Fruit fly (Drosophila melanogaster) whole organism, embryonic: Measurements from ENCODE around the gene Ccdc58.
A peak's percentile ranks its signal among the peaks of the same experiment; 100 is the strongest.

Experiments
- ATbp ChIP-seq: fragments of 200-800 bp; sonication (Bioruptor generic); optimal IDR thresholded peaks from 2 replicates; lab custom pipeline; 2017; ENCODE audit warnings: missing biosample characterization, mild to moderate bottlenecking, missing genetic modification characterization, missing genetic modification reagents
- Bgb ChIP-seq: fragments of 200-800 bp; sonication (Bioruptor generic); IDR thresholded peaks from 2 replicates; pipeline ENCODE4 v1.3.6; 2022; ENCODE audit warnings: missing biosample characterization, missing genetic modification characterization; ENCODE audit not compliant: partially characterized antibody
- Bteb2 ChIP-seq: fragments of 200-800 bp; sonication (Bioruptor generic); optimal IDR thresholded peaks from 2 replicates; lab custom pipeline; 2016; ENCODE audit warnings: missing biosample characterization, missing genetic modification characterization
- CG10431 ChIP-seq: fragments of 200-800 bp; sonication (Bioruptor generic); optimal IDR thresholded peaks from 3 replicates; lab custom pipeline; 2018; ENCODE audit warnings: missing biosample characterization, mild to moderate bottlenecking, missing genetic modification characterization
- CG12391 ChIP-seq: fragments of 200-800 bp; sonication (Bioruptor generic); optimal IDR thresholded peaks from 3 replicates; lab custom pipeline; 2018; ENCODE audit warnings: missing biosample characterization, mild to moderate bottlenecking, missing genetic modification characterization, moderate library complexity
- CG13424 ChIP-seq: fragments of 200-800 bp; sonication (Bioruptor generic); optimal IDR thresholded peaks from 2 replicates; lab custom pipeline; 2019; ENCODE audit warnings: missing biosample characterization, mild to moderate bottlenecking, missing genetic modification characterization, moderate library complexity
- CG1647 ChIP-seq: fragments of 200-800 bp; sonication (Bioruptor generic); optimal IDR thresholded peaks from 3 replicates; lab custom pipeline; 2016; ENCODE audit warnings: missing biosample characterization, missing genetic modification characterization
- CG17361 ChIP-seq: fragments of 200-800 bp; sonication (Bioruptor generic); IDR thresholded peaks from 3 replicates; pipeline ENCODE4 v1.3.6; 2022; ENCODE audit warnings: missing biosample characterization, missing genetic modification characterization
- CG17829 ChIP-seq: fragments of 200-800 bp; optimal IDR thresholded peaks from 2 replicates; lab custom pipeline; 2019; ENCODE audit warnings: missing biosample characterization, mild to moderate bottlenecking, missing genetic modification characterization, moderate library complexity
- CG18011 ChIP-seq: fragments of 200-800 bp; sonication (Bioruptor generic); optimal IDR thresholded peaks from 2 replicates; lab custom pipeline; 2017; ENCODE audit warnings: missing biosample characterization, missing genetic modification characterization, mild to moderate bottlenecking, moderate library complexity, missing genotype
- CG30020 ChIP-seq: fragments of 200-800 bp; optimal IDR thresholded peaks from 2 replicates; lab custom pipeline; 2019; ENCODE audit warnings: missing biosample characterization, mild to moderate bottlenecking, missing genetic modification characterization, moderate library complexity
- CG32767 ChIP-seq: fragments of 200-800 bp; sonication (Bioruptor generic); IDR thresholded peaks from 2 replicates; pipeline ENCODE4 v1.3.6; 2022; ENCODE audit warnings: missing biosample characterization, missing genetic modification characterization
- CG34422 ChIP-seq: fragments of 200-800 bp; sonication (Bioruptor generic); IDR thresholded peaks from 3 replicates; pipeline ENCODE4 v1.3.6; 2022; ENCODE audit warnings: missing biosample characterization, missing genetic modification characterization
- CG4328 ChIP-seq: fragments of 200-800 bp; sonication (Bioruptor generic); optimal IDR thresholded peaks from 3 replicates; lab custom pipeline; 2017; ENCODE audit warnings: missing biosample characterization, missing genetic modification reagents, missing genetic modification characterization
- CG7556 ChIP-seq: fragments of 200-800 bp; sonication (Bioruptor generic); optimal IDR thresholded peaks from 2 replicates; lab custom pipeline; 2017; ENCODE audit warnings: missing biosample characterization, mild to moderate bottlenecking, missing genetic modification characterization
- Dad ChIP-seq: fragments of 200-800 bp; sonication (Bioruptor generic); optimal IDR thresholded peaks from 3 replicates; lab custom pipeline; 2016; ENCODE audit warnings: missing biosample characterization, missing genetic modification characterization
- Dbx ChIP-seq: fragments of 200-800 bp; sonication (Bioruptor generic); IDR thresholded peaks from 3 replicates; pipeline ENCODE4 v1.3.6; 2022; ENCODE audit warnings: missing biosample characterization, missing genetic modification characterization
- Dip3 ChIP-seq: fragments of 200-800 bp; sonication (Bioruptor generic); optimal IDR thresholded peaks from 3 replicates; lab custom pipeline; 2016; ENCODE audit warnings: missing biosample characterization, missing genetic modification characterization
- Fer3 ChIP-seq: fragments of 200-800 bp; sonication (Bioruptor generic); optimal IDR thresholded peaks from 2 replicates; lab custom pipeline; 2018; ENCODE audit warnings: missing biosample characterization, mild to moderate bottlenecking, missing genetic modification characterization, moderate library complexity
- GATAe ChIP-seq: fragments of 200-800 bp; sonication (Bioruptor generic); conservative IDR thresholded peaks from 2 replicates; pipeline ENCODE4 v1.3.6; 2022; ENCODE audit warnings: missing biosample characterization, missing genetic modification characterization
- Hr3 ChIP-seq: fragments of 200-800 bp; sonication (Bioruptor generic); optimal IDR thresholded peaks from 3 replicates; lab custom pipeline; 2016; ENCODE audit warnings: missing biosample characterization, missing genetic modification characterization
- MESR4 ChIP-seq: fragments of 200-800 bp; sonication (Bioruptor generic); optimal IDR thresholded peaks from 2 replicates; lab custom pipeline; 2018; ENCODE audit warnings: missing biosample characterization, mild to moderate bottlenecking, missing genetic modification characterization, moderate library complexity
- Med ChIP-seq: fragments of 200-800 bp; sonication (Bioruptor generic); peaks from one replicate; lab custom pipeline; 2016; ENCODE audit warnings: missing biosample characterization, missing genetic modification characterization, mild to moderate bottlenecking, inconsistent platforms, moderate library complexity
- Mes4 ChIP-seq: fragments of 200-800 bp; sonication (Bioruptor generic); optimal IDR thresholded peaks from 2 replicates; lab custom pipeline; 2016; ENCODE audit warnings: missing biosample characterization, missing genetic modification characterization
- NFAT ChIP-seq: fragments of 200-800 bp; sonication (Bioruptor generic); IDR thresholded peaks from 2 replicates; pipeline ENCODE4 v1.3.6; 2022; ENCODE audit warnings: missing biosample characterization, missing genetic modification characterization
- Oaz ChIP-seq: fragments of 200-800 bp; sonication (Bioruptor generic); IDR thresholded peaks from 2 replicates; pipeline ENCODE4 v1.3.6; 2022; ENCODE audit warnings: missing biosample characterization, missing genetic modification characterization
- Sin3A ChIP-seq: fragments of >200 bp; optimal IDR thresholded peaks from 2 replicates; lab custom pipeline; 2018
- ara ChIP-seq: fragments of 200-800 bp; sonication (Bioruptor generic); IDR thresholded peaks from 2 replicates; pipeline ENCODE4 v1.3.6; 2022; ENCODE audit warnings: missing biosample characterization, missing genetic modification characterization
- bowl ChIP-seq: fragments of 200-800 bp; sonication (Bioruptor generic); IDR thresholded peaks from 2 replicates; pipeline ENCODE4 v1.3.6; 2022; ENCODE audit warnings: missing biosample characterization, missing genetic modification characterization
- eve ChIP-seq, 2 experiments: fragments of >200 bp; optimal IDR thresholded peaks; 2 replicates each; lab custom pipeline; 2017; ENCODE audit warnings: missing biosample characterization in 2 of 2, missing genetic modification characterization in 2 of 2
- eyg ChIP-seq: fragments of 200-800 bp; sonication (Bioruptor generic); optimal IDR thresholded peaks from 3 replicates; lab custom pipeline; 2016; ENCODE audit warnings: missing biosample characterization, missing genetic modification characterization
- fd3F ChIP-seq: fragments of 200-800 bp; sonication (Bioruptor generic); optimal IDR thresholded peaks from 2 replicates; lab custom pipeline; 2018; ENCODE audit warnings: missing biosample characterization, mild to moderate bottlenecking, missing genetic modification characterization, moderate library complexity
- jing ChIP-seq: fragments of 200-800 bp; sonication (Bioruptor generic); optimal IDR thresholded peaks from 2 replicates; lab custom pipeline; 2018; ENCODE audit warnings: missing biosample characterization, mild to moderate bottlenecking, missing genetic modification characterization
- kah ChIP-seq: fragments of 200-800 bp; sonication (Bioruptor generic); optimal IDR thresholded peaks from 2 replicates; lab custom pipeline; 2018; ENCODE audit warnings: missing biosample characterization, mild to moderate bottlenecking, missing genetic modification characterization
- nmo ChIP-seq: fragments of 200-800 bp; sonication (Bioruptor generic); optimal IDR thresholded peaks from 2 replicates; lab custom pipeline; 2018; ENCODE audit warnings: missing biosample characterization, mild to moderate bottlenecking, missing genetic modification characterization, moderate library complexity
- oc ChIP-seq: fragments of 200-800 bp; sonication (Bioruptor generic); optimal IDR thresholded peaks from 2 replicates; lab custom pipeline; 2018; ENCODE audit warnings: missing biosample characterization, mild to moderate bottlenecking, missing genetic modification characterization, moderate library complexity
- otp ChIP-seq: fragments of 200-800 bp; sonication (Bioruptor generic); IDR thresholded peaks from 3 replicates; pipeline ENCODE4, ENCODE4 v1.3.6; 2022; ENCODE audit warnings: missing biosample characterization, missing genetic modification characterization
- p53 ChIP-seq: fragments of 200-800 bp; sonication (Bioruptor generic); optimal IDR thresholded peaks from 2 replicates; lab custom pipeline; 2016; ENCODE audit warnings: missing biosample characterization, missing genetic modification characterization
- pfk ChIP-seq: fragments of 200-800 bp; sonication (Bioruptor generic); optimal IDR thresholded peaks from 2 replicates; lab custom pipeline; 2018; ENCODE audit warnings: missing biosample characterization, mild to moderate bottlenecking, missing genetic modification characterization, moderate library complexity
- phol ChIP-seq: fragments of 200-800 bp; sonication (Bioruptor generic); optimal IDR thresholded peaks from 3 replicates; lab custom pipeline; 2018; ENCODE audit warnings: missing biosample characterization, mild to moderate bottlenecking, missing genetic modification characterization, moderate library complexity
- sc ChIP-seq, 3 experiments: fragments of >200 bp in 2 of 3; fragments of 200-800 bp in 1 of 3; sonication (Bioruptor generic) in 1 of 3; optimal IDR thresholded peaks; 2 replicates in 2 of 3; 3 replicates in 1 of 3; lab custom pipeline; 2017; ENCODE audit warnings: mild to moderate bottlenecking in 1 of 3, missing biosample characterization in 1 of 3, missing genetic modification characterization in 1 of 3, missing genetic modification reagents in 1 of 3
- sens ChIP-seq: fragments of 200-800 bp; sonication (Bioruptor generic); peaks from one replicate; lab custom pipeline; 2016; ENCODE audit warnings: missing biosample characterization, missing genetic modification characterization
- sim ChIP-seq: fragments of 200-800 bp; sonication (Bioruptor generic); IDR thresholded peaks from 2 replicates; pipeline ENCODE4 v1.3.6; 2022; ENCODE audit warnings: missing biosample characterization, missing genetic modification characterization
- slbo ChIP-seq: fragments of 200-800 bp; sonication (Bioruptor generic); IDR thresholded peaks from 2 replicates; pipeline ENCODE4 v1.3.6; 2022; ENCODE audit warnings: missing biosample characterization, missing genetic modification characterization
- sqz ChIP-seq: fragments of 200-800 bp; sonication (Bioruptor generic); optimal IDR thresholded peaks from 3 replicates; lab custom pipeline; 2018; ENCODE audit warnings: missing biosample characterization, mild to moderate bottlenecking, missing genetic modification characterization
- sr ChIP-seq: fragments of 200-800 bp; sonication (Bioruptor generic); IDR thresholded peaks from 3 replicates; pipeline ENCODE4 v1.3.6; 2022; ENCODE audit warnings: missing biosample characterization, missing genetic modification characterization
- tio ChIP-seq: fragments of 200-800 bp; sonication (Bioruptor generic); optimal IDR thresholded peaks from 2 replicates; lab custom pipeline; 2017; ENCODE audit warnings: missing biosample characterization, missing genetic modification characterization, inconsistent platforms
- tup ChIP-seq: fragments of 200-800 bp; sonication (Bioruptor generic); optimal IDR thresholded peaks from 2 replicates; lab custom pipeline; 2016; ENCODE audit warnings: missing biosample characterization, mild to moderate bottlenecking, missing genetic modification characterization, moderate library complexity
- usp ChIP-seq: fragments of >200 bp; optimal IDR thresholded peaks from 2 replicates; lab custom pipeline; 2017; ENCODE audit warnings: missing biosample characterization, missing genetic modification characterization
- wor ChIP-seq: fragments of 200-800 bp; sonication (Bioruptor generic); IDR thresholded peaks from 2 replicates; pipeline ENCODE4 v1.3.6; 2022; ENCODE audit warnings: missing biosample characterization, missing genetic modification characterization

Gene Ccdc58

dm6 chr3L:19794203-19794802 lies 10.7 kb upstream of the Ccdc58 start (continued):
- TF ChIP-seq Sin3A (no peak), tup (peak; percentile 54), CG34422 (GFP tag; lab: Robert Waterston, UW) (peak; percentile 83; the same call in 2 of the 3 replicates), Mes4 (GFP tag; lab: Kevin White, UChicago) (peak; percentile 71), CG30020 (tag; lab: Kevin White, UChicago) (peak; percentile 41), ara (GFP tag; lab: Robert Waterston, UW) (peak; percentile 54; the same call in 1 of the 2 replicates), slbo (GFP tag; lab: Robert Waterston, UW) (peak; percentile 82), bowl (GFP tag; lab: Robert Waterston, UW) (no peak; the same call in 1 of the 2 replicates), Dbx (peak; percentile 78), phol (tag; lab: Kevin White, UChicago) (peak; percentile 83), CG4328 (GFP tag; lab: Kevin White, UChicago) (peak; percentile 93), CG10431 (peak; percentile 72), eve (GFP tag; optimal IDR thresholded peaks at IDR 0.05; lab: Kevin White, UChicago) (no peak), jing (GFP tag; lab: Kevin White, UChicago) (peak; percentile 67), Dip3 (GFP tag; lab: Kevin White, UChicago) (peak; percentile 63), CG18011 (peak; percentile 74), GATAe (GFP tag; lab: Robert Waterston, UW) (no peak; the same call in 1 of the 2 replicates), CG12391 (tag; lab: Kevin White, UChicago) (peak; percentile 88), CG1647 (peak; percentile 13), sens (GFP tag; lab: Kevin White, UChicago) (peak; percentile 97), oc (tag; lab: Kevin White, UChicago) (no peak), sr (GFP tag; lab: Robert Waterston, UW) (peak; percentile 19; the same call in 1 of the 3 replicates), MESR4 (GFP tag; lab: Kevin White, UChicago) (no peak), Dad (GFP tag; lab: Kevin White, UChicago) (peak; percentile 35), otp (GFP tag; lab: Robert Waterston, UW) (peak; percentile 56; the same call in 1 of the 3 replicates), Oaz (GFP tag; lab: Robert Waterston, UW) (no peak; the same call in 1 of the 2 replicates), Bgb (GFP tag; lab: Robert Waterston, UW) (peak; percentile 57), sim (GFP tag; lab: Robert Waterston, UW) (peak; percentile 56; the same call in 1 of the 2 replicates), kah (GFP tag; lab: Kevin White, UChicago) (peak; percentile 69), CG7556 (GFP tag; lab: Kevin White, UChicago) (peak; percentile 95), eyg (peak; percentile 55), CG32767 (GFP tag; lab: Robert Waterston, UW) (peak; percentile 62), pfk (GFP tag; lab: Kevin White, UChicago) (peak; percentile 16), sqz (GFP tag; lab: Kevin White, UChicago) (no peak), CG17829 (peak; percentile 85), usp (GFP tag; lab: Kevin White, UChicago) (no peak), nmo (GFP tag; lab: Kevin White, UChicago) (peak; percentile 92), Bteb2 (GFP tag; lab: Kevin White, UChicago) (peak; percentile 74), ATbp (GFP tag; lab: Kevin White, UChicago) (peak; percentile 79), tio (GFP tag; lab: Kevin White, UChicago) (peak; percentile 82), NFAT (GFP tag; lab: Robert Waterston, UW) (peak; percentile 89), Med (GFP tag; lab: Kevin White, UChicago) (peak; percentile 96), CG17361 (GFP tag; lab: Robert Waterston, UW) (peak; percentile 92), Fer3 (tag; lab: Kevin White, UChicago) (peak; percentile 77), sc (optimal IDR thresholded peaks at IDR 0.05; lab: Kevin White, UChicago) (no peak), sc (GFP tag; optimal IDR thresholded peaks at IDR 0.05; lab: Kevin White, UChicago) (peak; percentile 63), fd3F (peak; percentile 81), Hr3 (peak; percentile 73), p53 (GFP tag; lab: Kevin White, UChicago) (no peak), CG13424 (tag; lab: Kevin White, UChicago) (peak; percentile 86), wor (GFP tag; lab: Robert Waterston, UW) (no peak; the same call in 1 of the 2 replicates)
